Worm (Caenorhabditis elegans): ENCODE data around the gene srw-102.

The srw-102 gene

DNA sequence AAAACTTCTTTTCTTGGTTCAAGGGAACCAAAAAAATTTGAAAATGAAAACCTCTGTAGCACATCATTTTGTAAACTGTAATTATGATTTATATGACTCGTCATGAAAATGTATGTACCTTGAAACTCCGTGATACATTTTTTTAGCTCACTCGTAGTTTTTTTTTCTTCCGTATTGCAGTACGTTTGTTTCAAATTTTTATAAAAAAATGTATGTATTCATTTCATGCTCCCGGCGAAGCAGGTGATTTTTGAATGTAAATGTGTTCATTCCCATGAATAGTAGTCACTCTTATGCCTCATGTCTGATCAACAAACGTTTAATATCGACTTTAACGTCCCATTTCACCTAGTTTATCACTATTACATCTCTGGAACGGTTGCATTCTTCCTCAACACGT, 5.3 kb downstream of the srw-102 start, which contains the start of gene sri-27:
sri-27 (plus strand) TSS at position 301 of the 400 bp plus-strand sequence.
- no peak for TF ChIP-seq nhr-2 (tag; optimal IDR thresholded peaks at IDR 0.05)
- TF ChIP-seq tbx-8 (GFP tag; optimal IDR thresholded peaks at IDR 0.05) = no peak
- no peak for TF ChIP-seq ham-2 (GFP tag; optimal IDR thresholded peaks at IDR 0.05)
- no peak for TF ChIP-seq lin-13 (tag; optimal IDR thresholded peaks at IDR 0.05)
- no peak for TF ChIP-seq nhr-76 (tag; optimal IDR thresholded peaks at IDR 0.05)
- no peak for TF ChIP-seq ceh-39 (tag; optimal IDR thresholded peaks at IDR 0.05)
- TF ChIP-seq ztf-11 (tag; optimal IDR thresholded peaks at IDR 0.05) = no peak
- no peak for TF ChIP-seq unc-120 (tag; optimal IDR thresholded peaks at IDR 0.05; ENCODE audit: poor library complexity, severe bottlenecking)
- TF ChIP-seq hlh-1 (tag; optimal IDR thresholded peaks at IDR 0.05) = no peak

DNA sequence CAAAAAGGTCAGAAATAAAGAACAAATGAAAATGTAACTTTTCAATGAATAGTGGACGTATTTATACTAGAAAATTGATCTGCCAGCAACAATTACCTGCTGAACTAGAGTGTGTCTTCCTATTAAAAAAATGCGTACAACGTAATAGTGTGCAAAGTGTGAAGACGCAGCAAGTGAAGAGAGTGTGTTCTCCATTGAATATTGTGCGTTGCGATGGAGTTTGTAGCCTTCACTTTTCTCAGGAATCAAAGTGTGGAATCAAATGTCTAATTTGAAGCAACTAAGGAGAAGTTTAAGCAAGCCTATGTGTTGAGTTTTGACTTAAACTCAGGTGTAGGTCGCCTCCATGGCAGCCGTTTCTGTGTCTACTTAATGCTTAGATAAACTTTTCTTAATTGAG, 11.9 kb downstream of the srw-102 start, which contains the start of gene gst-21:
gst-21 (minus strand) TSS at position 101 of the 400 bp plus-strand sequence.
- no peak for TF ChIP-seq sem-2 (GFP tag; optimal IDR thresholded peaks at IDR 0.05)
- TF ChIP-seq bed-3 (GFP tag; optimal IDR thresholded peaks at IDR 0.05) = no peak
- TF ChIP-seq sptf-1 (tag; optimal IDR thresholded peaks at IDR 0.05) = no peak
- TF ChIP-seq nhr-12 (tag; optimal IDR thresholded peaks at IDR 0.05) = no peak
- no peak for TF ChIP-seq lsy-2 (tag; optimal IDR thresholded peaks at IDR 0.05)

DNA sequence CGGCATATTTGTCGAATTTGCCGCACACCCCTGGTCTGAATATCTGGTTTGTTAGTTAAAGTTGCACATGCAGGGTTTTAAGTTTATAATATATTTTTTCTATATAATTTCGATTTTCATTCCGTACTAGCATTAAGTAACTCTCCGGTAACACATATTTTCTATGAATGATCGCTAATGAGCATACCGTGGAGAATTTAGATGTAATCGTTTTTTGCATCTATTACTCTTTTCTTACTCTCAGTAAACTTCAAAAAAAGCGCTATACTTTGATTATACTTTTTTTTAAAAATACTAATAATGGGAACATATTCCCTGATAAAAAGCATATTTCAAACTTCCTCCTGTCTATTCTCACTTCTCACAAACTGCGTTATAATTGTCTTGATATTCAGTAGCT, 14.5 kb downstream of the srw-102 start, which contains the start of gene str-160:
str-160 (plus strand) TSS at position 301 of the 400 bp plus-strand sequence.
- no peak for TF ChIP-seq elt-3 (tag; optimal IDR thresholded peaks at IDR 0.05)
- no peak for TF ChIP-seq ceh-39 (tag; optimal IDR thresholded peaks at IDR 0.05)

DNA sequence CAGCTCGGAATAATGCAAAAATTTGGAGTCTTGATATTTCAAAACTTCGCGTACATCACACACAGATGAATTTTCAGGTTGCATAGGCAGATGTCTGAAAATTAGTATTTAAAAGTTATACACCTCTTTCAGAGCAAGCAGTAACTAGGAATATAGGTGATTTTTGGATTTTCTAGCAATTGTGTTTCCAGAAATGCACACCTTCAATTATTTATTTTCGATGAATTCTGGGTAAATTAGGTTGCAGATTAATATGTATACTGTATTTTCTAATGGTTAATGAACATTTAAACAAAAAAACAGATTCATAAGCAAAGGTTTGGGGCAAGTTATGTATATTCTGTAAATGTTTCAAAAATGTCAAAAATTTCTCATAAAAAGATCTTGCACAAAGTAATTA, 21.0 kb downstream of the srw-102 start, which contains the start of gene srab-25:
srab-25 (minus strand) TSS at position 101 of the 400 bp plus-strand sequence.
- TF ChIP-seq unc-39 (tag; optimal IDR thresholded peaks at IDR 0.05) = no peak

DNA sequence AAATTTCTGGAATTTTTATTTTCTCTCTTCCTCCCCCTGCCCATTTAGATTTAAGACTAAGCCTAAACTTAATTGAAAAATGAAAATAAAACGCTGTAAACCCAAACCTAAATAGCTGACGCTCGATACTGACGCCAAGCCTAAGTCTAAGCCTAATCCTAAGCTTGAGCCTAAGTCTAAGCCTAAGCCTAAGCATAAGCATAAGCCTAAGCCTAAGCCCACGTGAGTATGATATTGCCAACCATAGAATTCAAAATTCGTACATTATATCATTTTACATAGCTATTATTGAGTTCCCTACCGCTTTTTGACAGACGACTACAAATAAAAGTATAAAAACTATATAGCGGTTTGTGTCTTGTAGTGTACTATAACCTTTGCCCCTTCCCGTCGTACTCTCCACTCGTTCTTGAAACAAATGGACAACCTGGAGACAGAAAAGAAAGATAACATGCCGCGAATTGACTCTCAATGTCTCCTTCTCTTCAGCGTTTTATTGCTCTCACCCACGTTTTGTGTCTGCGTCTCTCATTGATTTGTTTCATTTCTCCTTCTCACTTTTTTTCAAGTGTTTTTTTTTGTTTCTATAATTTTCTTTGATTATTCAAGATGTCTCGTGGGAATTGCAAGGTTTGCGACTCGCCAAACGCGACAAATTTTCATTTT, 23.3 kb downstream of the srw-102 start, which contains the start of gene nhr-256:
nhr-256 (plus strand) TSS at position 567 of the 666 bp plus-strand sequence.
- TF ChIP-seq ces-1 (GFP tag; optimal IDR thresholded peaks at IDR 0.05) (peak; percentile 55), pha-4 (tag; optimal IDR thresholded peaks at IDR 0.05) (peak; percentile 68), flh-1 (GFP tag; optimal IDR thresholded peaks at IDR 0.05) (no peak), mab-5 (tag; optimal IDR thresholded peaks at IDR 0.05) (no peak), nhr-76 (tag; optimal IDR thresholded peaks at IDR 0.05) (no peak), cnd-1 (tag; optimal IDR thresholded peaks at IDR 0.05) (no peak), nhr-12 (tag; optimal IDR thresholded peaks at IDR 0.05) (peak; percentile 78), sem-2 (GFP tag; optimal IDR thresholded peaks at IDR 0.05) (no peak), drap-1 (GFP tag; optimal IDR thresholded peaks at IDR 0.05) (no peak), snpc-4 (tag; optimal IDR thresholded peaks at IDR 0.05) (no peak), unc-39 (tag; optimal IDR thresholded peaks at IDR 0.05) (no peak), unc-62 (GFP tag; optimal IDR thresholded peaks at IDR 0.05) (peak; percentile 52), unc-120 (tag; optimal IDR thresholded peaks at IDR 0.05; ENCODE audit: poor library complexity, severe bottlenecking) (no peak), ham-2 (GFP tag; optimal IDR thresholded peaks at IDR 0.05) (peak; percentile 65), blmp-1 (tag; optimal IDR thresholded peaks at IDR 0.05) (no peak), nhr-237 (tag; optimal IDR thresholded peaks at IDR 0.05) (peak; percentile 71), lsy-2 (tag; optimal IDR thresholded peaks at IDR 0.05) (no peak), lin-13 (tag; optimal IDR thresholded peaks at IDR 0.05) (no peak), tbx-8 (GFP tag; optimal IDR thresholded peaks at IDR 0.05) (no peak), mls-2 (tag; optimal IDR thresholded peaks at IDR 0.05) (no peak), mep-1 (tag; optimal IDR thresholded peaks at IDR 0.05) (peak; percentile 19), M03D4.4 (tag; optimal IDR thresholded peaks at IDR 0.05) (no peak), lin-32 (GFP tag; optimal IDR thresholded peaks at IDR 0.05) (no peak), ceh-83 (GFP tag; optimal IDR thresholded peaks at IDR 0.05) (no peak), nhr-2 (tag; optimal IDR thresholded peaks at IDR 0.05) (no peak), sptf-1 (tag; optimal IDR thresholded peaks at IDR 0.05) (no peak), elt-3 (tag; optimal IDR thresholded peaks at IDR 0.05) (peak; percentile 48), nhr-28 (tag; optimal IDR thresholded peaks at IDR 0.05) (peak; percentile 74), hlh-1 (tag; optimal IDR thresholded peaks at IDR 0.05) (no peak), elt-1 (tag; optimal IDR thresholded peaks at IDR 0.05; ENCODE audit: borderline replicate concordance, insufficient read depth) (no peak), ceh-43 (GFP tag; optimal IDR thresholded peaks at IDR 0.05) (no peak), zip-8 (tag; optimal IDR thresholded peaks at IDR 0.05) (no peak), ztf-11 (tag; optimal IDR thresholded peaks at IDR 0.05) (no peak), bed-3 (GFP tag; optimal IDR thresholded peaks at IDR 0.05) (no peak), ceh-39 (tag; optimal IDR thresholded peaks at IDR 0.05) (no peak)

Data from whole organism, mixed stage, embryonic.